Worm (Caenorhabditis elegans) whole organism, L3 larva: ENCODE measurements around the gene cest-5.2.

Source experiments
- R02D3.7 ChIP-seq: fragments of 150-350 bp; optimal IDR thresholded peaks from 2 replicates; lab custom pipeline; 2014; ENCODE audit warnings: missing biosample characterization, missing genetic modification characterization
- ZK546.5 ChIP-seq: sonication (generic microtip); optimal IDR thresholded peaks from 2 replicates; lab custom pipeline; 2017; ENCODE audit warnings: missing biosample characterization, missing genetic modification characterization
- ama-1 ChIP-seq: fragments of 150-350 bp; optimal IDR thresholded peaks from 2 replicates; lab custom pipeline; 2018
- ceh-28 ChIP-seq: fragments of 150-350 bp; optimal IDR thresholded peaks from 2 replicates; lab custom pipeline; 2014; ENCODE audit warnings: missing biosample characterization, missing genetic modification reagents, missing genetic modification characterization
- ceh-82 ChIP-seq: fragments of 150-350 bp; optimal IDR thresholded peaks from 2 replicates; lab custom pipeline; 2014; ENCODE audit warnings: missing biosample characterization, missing genetic modification characterization
- egl-5 ChIP-seq: fragments of 150-350 bp; optimal IDR thresholded peaks from 2 replicates; lab custom pipeline; 2017; ENCODE audit warnings: missing biosample characterization, missing genetic modification reagents, missing genetic modification characterization, inconsistent platforms
- elt-1 ChIP-seq: fragments of 150-350 bp; optimal IDR thresholded peaks from 2 replicates; lab custom pipeline; 2014; ENCODE audit warnings: missing biosample characterization, missing genetic modification characterization
- elt-2 ChIP-seq: sonication (generic microtip); optimal IDR thresholded peaks from 2 replicates; lab custom pipeline; 2016; ENCODE audit warnings: missing genetic modification reagents, mild to moderate bottlenecking, missing genetic modification characterization, missing compliant biosample characterization
- eor-1 ChIP-seq, 2 experiments: fragments of 150-350 bp; optimal IDR thresholded peaks; 2 replicates each; lab custom pipeline; 2014 to 2018; ENCODE audit warnings: missing biosample characterization in 2 of 2, missing genetic modification characterization in 2 of 2
- fos-1 ChIP-seq: fragments of 150-350 bp; optimal IDR thresholded peaks from 2 replicates; lab custom pipeline; 2014; ENCODE audit warnings: missing biosample characterization, missing genetic modification characterization
- hmg-11 ChIP-seq: sonication (generic microtip); optimal IDR thresholded peaks from 2 replicates; lab custom pipeline; 2016; ENCODE audit warnings: missing genetic modification characterization, missing compliant biosample characterization
- jun-1 ChIP-seq: fragments of 150-350 bp; optimal IDR thresholded peaks from 2 replicates; lab custom pipeline; 2014; ENCODE audit warnings: missing biosample characterization, missing genetic modification reagents, missing genetic modification characterization
- lin-15B ChIP-seq: fragments of 150-350 bp; optimal IDR thresholded peaks from 2 replicates; lab custom pipeline; 2014; ENCODE audit warnings: missing biosample characterization, missing genetic modification characterization
- lin-39 ChIP-seq: fragments of 150-350 bp; optimal IDR thresholded peaks from 2 replicates; lab custom pipeline; 2018; ENCODE audit warnings: missing biosample characterization, missing genetic modification reagents, missing genetic modification characterization
- lsy-12 ChIP-seq: sonication (generic microtip); optimal IDR thresholded peaks from 2 replicates; lab custom pipeline; 2016; ENCODE audit warnings: mild to moderate bottlenecking, missing genetic modification characterization, missing compliant biosample characterization
- mdl-1 ChIP-seq: fragments of 150-350 bp; optimal IDR thresholded peaks from 2 replicates; lab custom pipeline; 2014; ENCODE audit warnings: missing biosample characterization, missing genetic modification characterization
- mml-1 ChIP-seq: fragments of 150-350 bp; sonication (generic microtip); optimal IDR thresholded peaks from 3 replicates; lab custom pipeline; 2014; ENCODE audit warnings: missing biosample characterization, missing genetic modification characterization
- nfya-1 ChIP-seq: sonication (generic microtip); optimal IDR thresholded peaks from 2 replicates; lab custom pipeline; 2017; ENCODE audit warnings: missing genetic modification characterization, mild to moderate bottlenecking, missing compliant biosample characterization, antibody characterized with exemption, moderate library complexity; ENCODE audit not compliant: insufficient read depth
- nhr-12 ChIP-seq: fragments of 150-350 bp; optimal IDR thresholded peaks from 2 replicates; lab custom pipeline; 2014; ENCODE audit warnings: missing biosample characterization, missing genetic modification characterization
- nhr-23 ChIP-seq: fragments of 150-350 bp; optimal IDR thresholded peaks from 2 replicates; lab custom pipeline; 2014; ENCODE audit warnings: missing biosample characterization, missing genetic modification reagents, missing genetic modification characterization
- nhr-25 ChIP-seq: sonication (generic microtip); optimal IDR thresholded peaks from 2 replicates; lab custom pipeline; 2017; ENCODE audit warnings: missing biosample characterization, missing genetic modification characterization
- nhr-43 ChIP-seq: sonication (generic microtip); optimal IDR thresholded peaks from 2 replicates; lab custom pipeline; 2016; ENCODE audit warnings: mild to moderate bottlenecking, missing genetic modification characterization, missing compliant biosample characterization; ENCODE audit not compliant: poor library complexity, severe bottlenecking
- nhr-76 ChIP-seq: fragments of 150-350 bp; sonication (generic microtip); optimal IDR thresholded peaks from 5 replicates; lab custom pipeline; 2014; ENCODE audit warnings: missing biosample characterization, missing genetic modification characterization
- nhr-77 ChIP-seq: fragments of 150-350 bp; optimal IDR thresholded peaks from 2 replicates; lab custom pipeline; 2014; ENCODE audit warnings: missing biosample characterization, missing genetic modification characterization
- pha-4 ChIP-seq: fragments of 150-350 bp; optimal IDR thresholded peaks from 2 replicates; lab custom pipeline; 2014; ENCODE audit warnings: missing biosample characterization, missing genetic modification reagents, missing genetic modification characterization
- pqm-1 ChIP-seq: fragments of 150-350 bp; optimal IDR thresholded peaks from 2 replicates; lab custom pipeline; 2017; ENCODE audit warnings: missing biosample characterization, missing genetic modification characterization, inconsistent platforms
- sea-2 ChIP-seq: fragments of 150-350 bp; sonication (generic microtip); optimal IDR thresholded peaks from 4 replicates; lab custom pipeline; 2014; ENCODE audit warnings: missing biosample characterization, missing genetic modification reagents, missing genetic modification characterization
- skn-1 ChIP-seq: fragments of 150-350 bp; optimal IDR thresholded peaks from 2 replicates; lab custom pipeline; 2014; ENCODE audit warnings: missing biosample characterization, missing genetic modification characterization
- snpc-4 ChIP-seq: fragments of 150-350 bp; optimal IDR thresholded peaks from 2 replicates; lab custom pipeline; 2014; ENCODE audit warnings: missing biosample characterization, missing genetic modification characterization
- unc-39 ChIP-seq: sonication (generic microtip); optimal IDR thresholded peaks from 4 replicates; lab custom pipeline; 2017; ENCODE audit warnings: missing biosample characterization, missing genetic modification characterization
- unc-62 ChIP-seq: fragments of 150-350 bp; sonication (generic microtip); optimal IDR thresholded peaks from 4 replicates; lab custom pipeline; 2014; ENCODE audit warnings: missing biosample characterization, missing genetic modification reagents, missing genetic modification characterization
- zag-1 ChIP-seq: fragments of 150-350 bp; optimal IDR thresholded peaks from 2 replicates; lab custom pipeline; 2014; ENCODE audit warnings: missing biosample characterization, missing genetic modification characterization
- ztf-11 ChIP-seq: fragments of 150-350 bp; optimal IDR thresholded peaks from 2 replicates; lab custom pipeline; 2014; ENCODE audit warnings: missing biosample characterization, missing genetic modification characterization
- ztf-4 ChIP-seq: fragments of 150-350 bp; optimal IDR thresholded peaks from 2 replicates; lab custom pipeline; 2014; ENCODE audit warnings: missing biosample characterization, missing genetic modification characterization

Gene cest-5.2

DNA sequence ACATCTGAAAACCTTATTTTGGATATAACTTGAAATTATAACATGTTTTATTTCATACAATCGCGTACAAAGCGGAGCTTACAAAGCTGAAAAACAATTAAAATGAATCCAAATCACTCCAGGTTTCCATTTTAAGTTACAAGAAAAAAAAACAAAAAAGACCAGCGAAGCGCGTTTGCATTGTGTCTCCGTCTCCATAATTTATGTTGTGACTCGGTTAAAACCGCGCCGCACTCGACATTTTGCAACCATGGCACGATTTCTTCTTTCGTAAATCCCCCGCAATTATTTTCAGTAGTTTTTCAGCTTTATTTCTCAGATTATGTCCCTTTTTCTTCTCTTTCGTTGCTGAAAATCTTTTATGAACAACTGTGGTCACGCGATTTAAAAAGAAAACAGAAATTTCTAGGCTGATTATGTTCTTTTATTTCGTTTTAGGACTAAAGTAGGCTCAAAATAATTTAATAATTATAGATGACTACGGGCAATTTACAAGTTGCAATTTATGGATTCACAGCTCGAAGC, 42.3 kb downstream of the cest-5.2 start, which contains the start of the genes F38A5.2 and dnj-11 (continued):
- TF ChIP-seq ZK546.5, result no peak
- no peak for TF ChIP-seq sea-2 (GFP tag; lab: Kevin White, UChicago)
- peak; percentile 18 for TF ChIP-seq ceh-28
- TF ChIP-seq nhr-25, result peak; percentile 89
- TF ChIP-seq zag-1 (tag; lab: Kevin White, UChicago), result no peak
- peak; percentile 27 for TF ChIP-seq lsy-12 (tag; lab: Kevin White, UChicago)
- no peak for TF ChIP-seq mdl-1
- TF ChIP-seq pha-4, result peak; percentile 97
- TF ChIP-seq elt-2 (tag; lab: Kevin White, UChicago), result peak; percentile 28
- peak; percentile 76 for TF ChIP-seq hmg-11 (tag; lab: Kevin White, UChicago)
- peak; percentile 86 for TF ChIP-seq nfya-1 (tag; lab: Kevin White, UChicago)
- TF ChIP-seq eor-1 (tag; optimal IDR thresholded peaks at IDR 0.05; lab: Kevin White, UChicago), result no peak
- no peak for TF ChIP-seq unc-39
- no peak for TF ChIP-seq nhr-77
- TF ChIP-seq egl-5 (tag; lab: Kevin White, UChicago), result peak; percentile 71
- peak; percentile 64 for TF ChIP-seq lin-39
- TF ChIP-seq skn-1, result peak; percentile 83
- peak; percentile 62 for TF ChIP-seq pqm-1 (tag; lab: Kevin White, UChicago)

ce11 chrIV:6582604-6583003, 45.1 kb downstream of the cest-5.2 start, which contains the start of gene odr-8:
TSS of gene odr-8 (minus strand) at chrIV:6582704.
- TF ChIP-seq ceh-82 (no peak), nhr-77 (no peak), unc-62 (GFP tag; lab: Kevin White, UChicago) (no peak), pqm-1 (tag; lab: Kevin White, UChicago) (no peak), lin-39 (no peak), nhr-43 (tag; lab: Kevin White, UChicago) (no peak)

DNA sequence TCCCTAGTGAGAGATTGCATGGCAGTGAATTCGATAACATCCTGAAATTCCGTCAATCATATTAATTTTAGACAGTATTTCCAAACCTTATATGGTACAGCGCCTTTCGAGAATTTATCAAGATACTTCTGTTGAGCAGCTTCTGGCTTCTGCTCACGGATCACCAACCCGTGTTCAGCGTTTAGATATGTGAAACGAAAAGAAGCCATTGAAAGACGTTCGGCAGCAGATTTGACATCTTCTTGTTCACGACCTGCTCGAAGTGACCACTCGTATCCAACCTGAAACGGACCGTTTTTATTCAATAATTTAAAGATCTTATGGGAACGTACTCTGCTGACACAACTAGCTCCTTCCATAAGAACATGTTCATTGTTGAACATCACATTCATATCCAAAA, 46.1 kb downstream of the cest-5.2 start:
- TF ChIP-seq ceh-82 (no peak), ztf-11 (tag; lab: Kevin White, UChicago) (no peak), lin-15B (tag; lab: Kevin White, UChicago) (no peak), nhr-23 (no peak), nhr-76 (tag; lab: Kevin White, UChicago) (no peak), ztf-4 (tag; lab: Kevin White, UChicago) (no peak), nhr-43 (tag; lab: Kevin White, UChicago) (no peak), sea-2 (GFP tag; lab: Kevin White, UChicago) (no peak)

DNA sequence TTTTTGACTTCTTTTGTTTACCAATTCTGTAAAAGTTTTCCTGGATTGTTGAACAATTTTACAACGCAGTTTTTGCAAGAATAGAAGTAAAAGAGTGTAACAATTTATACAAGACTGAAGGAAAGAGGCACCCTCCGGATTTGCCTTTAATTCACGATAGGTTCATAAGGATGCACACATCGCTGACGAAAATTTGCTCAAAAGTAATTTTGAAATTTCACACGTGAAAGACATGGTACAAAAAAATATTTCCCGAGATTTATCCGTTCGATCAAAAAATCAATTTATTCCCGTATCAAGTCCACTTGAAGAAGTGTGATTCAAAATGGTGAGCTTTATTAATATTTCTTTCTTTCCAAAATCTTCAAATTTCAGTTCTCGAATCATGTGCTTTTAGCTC, 49.8 kb downstream of the cest-5.2 start, which contains the start of gene C43G2.3:
TSS of gene C43G2.3 (plus strand) at position 301 of the 400 bp plus-strand sequence.
- TF ChIP-seq nhr-23, result no peak
- no peak for TF ChIP-seq fos-1 (tag; lab: Kevin White, UChicago)
- no peak for TF ChIP-seq ama-1 (lab: Kevin White, UChicago)
- TF ChIP-seq mml-1 (tag; lab: Kevin White, UChicago), result no peak
- TF ChIP-seq nhr-12 (tag; lab: Kevin White, UChicago), result no peak
- TF ChIP-seq elt-1 (tag; lab: Kevin White, UChicago), result no peak
- no peak for TF ChIP-seq R02D3.7 (tag; lab: Kevin White, UChicago)

DNA sequence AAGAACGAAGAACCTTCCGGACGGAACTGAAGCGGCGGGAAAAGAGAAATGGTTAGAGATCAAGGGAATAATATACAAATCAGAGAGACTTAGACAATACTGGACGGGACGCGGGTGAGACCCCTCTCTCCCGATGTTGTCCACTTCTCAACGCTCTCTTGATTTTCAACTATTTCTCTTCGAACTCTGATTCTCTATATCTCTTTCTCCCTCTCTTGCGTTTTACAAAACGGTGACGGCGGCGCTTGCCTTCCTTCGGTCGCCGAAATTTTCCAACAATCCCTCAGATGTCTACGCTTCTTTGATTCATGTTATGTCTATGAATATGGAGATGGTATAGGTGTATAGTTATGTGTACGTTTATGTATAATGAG, 51.0 kb downstream of the cest-5.2 start:
- peak; percentile 53 for TF ChIP-seq elt-2 (tag; lab: Kevin White, UChicago)
- no peak for TF ChIP-seq egl-5 (tag; lab: Kevin White, UChicago)
- no peak for TF ChIP-seq sea-2 (GFP tag; lab: Kevin White, UChicago)
- TF ChIP-seq nhr-25, result peak; percentile 81
- TF ChIP-seq R02D3.7 (tag; lab: Kevin White, UChicago), result peak; percentile 12
- TF ChIP-seq nhr-43 (tag; lab: Kevin White, UChicago), result peak; percentile 43
- TF ChIP-seq nfya-1 (tag; lab: Kevin White, UChicago), result peak; percentile 59
- peak; percentile 58 for TF ChIP-seq hmg-11 (tag; lab: Kevin White, UChicago)
- TF ChIP-seq snpc-4 (tag; lab: Kevin White, UChicago), result no peak
- TF ChIP-seq nhr-77, result no peak
- TF ChIP-seq nhr-23, result peak; percentile 76
- TF ChIP-seq jun-1 (tag; lab: Kevin White, UChicago), result peak; percentile 17
- no peak for TF ChIP-seq nhr-76 (tag; lab: Kevin White, UChicago)
- no peak for TF ChIP-seq ZK546.5
- TF ChIP-seq elt-1 (tag; lab: Kevin White, UChicago), result no peak
- TF ChIP-seq fos-1 (tag; lab: Kevin White, UChicago), result no peak
- TF ChIP-seq lin-15B (tag; lab: Kevin White, UChicago), result peak; percentile 30
- TF ChIP-seq pqm-1 (tag; lab: Kevin White, UChicago), result peak; percentile 50
- TF ChIP-seq ceh-28, result peak; percentile 3
- peak; percentile 11 for TF ChIP-seq lsy-12 (tag; lab: Kevin White, UChicago)
- TF ChIP-seq nhr-12 (tag; lab: Kevin White, UChicago), result no peak
- peak; percentile 80 for TF ChIP-seq pha-4
